Worm (Caenorhabditis elegans) whole organism, L1 larva: Measurements from ENCODE around the gene Y49E10.18.

Experiments used
- ama-1 ChIP-seq: fragments of 150-350 bp; optimal IDR thresholded peaks from 2 replicates; lab custom pipeline; 2014
- egl-13 ChIP-seq: sonication (generic microtip); optimal IDR thresholded peaks from 2 replicates; lab custom pipeline; 2016; ENCODE audit warnings: missing genotype, missing genetic modification reagents, missing genetic modification characterization, missing compliant biosample characterization
- lin-15B ChIP-seq: fragments of 150-350 bp; sonication (generic microtip); optimal IDR thresholded peaks from 3 replicates; lab custom pipeline; 2014; ENCODE audit warnings: missing biosample characterization, missing genetic modification characterization
- unc-130 ChIP-seq: fragments of 150-350 bp; optimal IDR thresholded peaks from 2 replicates; lab custom pipeline; 2017; ENCODE audit warnings: missing biosample characterization, missing genetic modification characterization, inconsistent platforms
- ztf-4 ChIP-seq: fragments of 150-350 bp; optimal IDR thresholded peaks from 2 replicates; lab custom pipeline; 2014; ENCODE audit warnings: missing biosample characterization, missing genetic modification characterization

ce11 chrIII:12445991-12446502, at the start of gene Y49E10.18:
- TF ChIP-seq ama-1 (lab: Kevin White, UChicago), result no peak
- no peak for TF ChIP-seq lin-15B
- TF ChIP-seq ztf-4 (tag; lab: Kevin White, UChicago), result no peak
- no peak for TF ChIP-seq egl-13 (tag; lab: Kevin White, UChicago)
- TF ChIP-seq unc-130, result no peak
